Fruit fly (Drosophila melanogaster) whole organism, wandering third instar larva: Measurements from ENCODE around the gene Stip1.

Experiments used
- Dfd ChIP-seq: fragments of >200 bp; optimal IDR thresholded peaks from 2 replicates; lab custom pipeline; 2017; ENCODE audit warnings: missing biosample characterization, missing genetic modification characterization
- Dif ChIP-seq: fragments of 200-275, 200-300 bp; sonication (Bioruptor generic); optimal IDR thresholded peaks from 2 replicates; lab custom pipeline; 2018; ENCODE audit warnings: missing biosample characterization, missing genetic modification characterization; ENCODE audit not compliant: partially characterized antibody
- HLH106 ChIP-seq: fragments of 200-800 bp; optimal IDR thresholded peaks from 3 replicates; lab custom pipeline; 2019; ENCODE audit warnings: missing biosample characterization, mild to moderate bottlenecking, missing genetic modification characterization, moderate library complexity
- Hnf4 ChIP-seq: fragments of 200-800 bp; sonication (Bioruptor generic); optimal IDR thresholded peaks from 2 replicates; lab custom pipeline; 2016; ENCODE audit warnings: missing biosample characterization, mild to moderate bottlenecking, missing genetic modification characterization
- Jra ChIP-seq: sonication (Bioruptor generic); optimal IDR thresholded peaks from 2 replicates; lab custom pipeline; 2016; ENCODE audit warnings: missing biosample characterization, missing genetic modification characterization
- Myc ChIP-seq: fragments of >200 bp; optimal IDR thresholded peaks from 2 replicates; lab custom pipeline; 2017
- OdsH ChIP-seq: fragments of 200-800 bp; sonication (Bioruptor generic); optimal IDR thresholded peaks from 2 replicates; lab custom pipeline; 2016; ENCODE audit warnings: missing biosample characterization, mild to moderate bottlenecking, missing genetic modification characterization
- Rel ChIP-seq, 2 experiments: fragments of 200-800 bp; sonication (Bioruptor generic) in 1 of 2; optimal IDR thresholded peaks; 2 replicates in 1 of 2; 3 replicates in 1 of 2; lab custom pipeline; 2016 to 2019; ENCODE audit warnings: mild to moderate bottlenecking in 2 of 2, missing biosample characterization in 2 of 2, missing genetic modification characterization in 2 of 2, moderate library complexity in 1 of 2
- fru ChIP-seq: fragments of 200-800 bp; sonication (Bioruptor generic); optimal IDR thresholded peaks from 3 replicates; lab custom pipeline; 2016; ENCODE audit warnings: missing biosample characterization, mild to moderate bottlenecking, missing genetic modification characterization
- pan ChIP-seq: fragments of >200 bp; optimal IDR thresholded peaks from 2 replicates; lab custom pipeline; 2017
- usp ChIP-seq: fragments of >200 bp; optimal IDR thresholded peaks from 2 replicates; lab custom pipeline; 2017; ENCODE audit warnings: missing biosample characterization, missing genetic modification characterization

- TF ChIP-seq OdsH (GFP tag; lab: Kevin White, UChicago) (no peak), fru (GFP tag; lab: Kevin White, UChicago) (no peak), Dif (GFP tag; lab: Kevin White, UChicago) (no peak), Dfd (GFP tag; lab: Kevin White, UChicago) (no peak), HLH106 (no peak), usp (no peak), Rel (GFP tag; optimal IDR thresholded peaks at IDR 0.05; lab: Kevin White, UChicago) (no peak), Rel (tag; optimal IDR thresholded peaks at IDR 0.05; lab: Kevin White, UChicago) (no peak), Jra (no peak), Myc (lab: Kevin White, UChicago) (no peak), Hnf4 (no peak), pan (lab: Kevin White, UChicago) (no peak)
These were observed 16.8 kb upstream of the Stip1 start, which contains the start of gene CG17078 for dm6 chr2L:278134-278533.
